Worm (Caenorhabditis elegans) whole organism, early embryonic: ENCODE measurements around the gene R09F10.3.

Experiments
- ets-7 ChIP-seq: sonication (generic microtip); optimal IDR thresholded peaks from 2 replicates; lab custom pipeline; 2016; ENCODE audit warnings: missing genotype, missing genetic modification characterization, missing compliant biosample characterization
- tra-4 ChIP-seq: sonication (generic microtip); optimal IDR thresholded peaks from 2 replicates; lab custom pipeline; 2017; ENCODE audit warnings: missing genetic modification characterization, missing compliant biosample characterization

ce11 chrX:8320889-8321288, 26.5 kb downstream of the R09F10.3 start, which contains the start of gene pqn-57:
- no peak for TF ChIP-seq tra-4 (tag; lab: Kevin White, UChicago)
- no peak for TF ChIP-seq ets-7 (tag; lab: Kevin White, UChicago)
